Worm (Caenorhabditis elegans): ENCODE results near the gene T22D1.5.

DNA sequence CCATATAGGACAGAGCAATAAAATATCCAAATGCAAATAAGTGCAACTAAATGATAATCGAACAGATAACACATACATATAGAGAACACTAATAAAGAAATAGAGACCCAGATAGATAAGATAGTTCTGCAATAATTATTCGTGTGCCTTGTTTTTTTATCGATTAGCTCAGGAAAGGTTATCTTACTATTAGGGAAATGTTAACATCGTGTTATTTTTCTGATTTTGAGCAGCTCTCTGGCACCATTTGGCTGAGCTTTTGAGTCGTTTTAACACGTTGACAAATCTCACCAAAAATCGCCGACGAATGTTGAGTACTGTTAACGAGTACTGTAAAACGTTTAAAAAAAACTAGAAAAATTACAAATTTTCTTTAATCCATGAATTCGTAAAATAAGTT, 24.7 kb downstream of the T22D1.5 start, which contains the start of gene cest-6:
- TF ChIP-seq lag-1 (GFP tag; IDR thresholded peaks at IDR 0.05) (no peak), ztf-25 (GFP tag; IDR thresholded peaks at IDR 0.05) (no peak), cebp-2 (GFP tag; IDR thresholded peaks at IDR 0.05) (no peak), B0261.1 (tag; optimal IDR thresholded peaks at IDR 0.05) (no peak), F52B5.7 (tag; optimal IDR thresholded peaks at IDR 0.05) (no peak), aptf-2 (GFP tag; conservative IDR thresholded peaks at IDR 0.05) (no peak), tbp1 (GFP tag; optimal IDR thresholded peaks at IDR 0.05) (no peak), egl-44 (GFP tag; IDR thresholded peaks at IDR 0.05) (no peak), hsf-1 (GFP tag; IDR thresholded peaks at IDR 0.05) (no peak)
